Worm (Caenorhabditis elegans): ENCODE results near the gene ZK1240.11.

ZK1240.11 gene

DNA sequence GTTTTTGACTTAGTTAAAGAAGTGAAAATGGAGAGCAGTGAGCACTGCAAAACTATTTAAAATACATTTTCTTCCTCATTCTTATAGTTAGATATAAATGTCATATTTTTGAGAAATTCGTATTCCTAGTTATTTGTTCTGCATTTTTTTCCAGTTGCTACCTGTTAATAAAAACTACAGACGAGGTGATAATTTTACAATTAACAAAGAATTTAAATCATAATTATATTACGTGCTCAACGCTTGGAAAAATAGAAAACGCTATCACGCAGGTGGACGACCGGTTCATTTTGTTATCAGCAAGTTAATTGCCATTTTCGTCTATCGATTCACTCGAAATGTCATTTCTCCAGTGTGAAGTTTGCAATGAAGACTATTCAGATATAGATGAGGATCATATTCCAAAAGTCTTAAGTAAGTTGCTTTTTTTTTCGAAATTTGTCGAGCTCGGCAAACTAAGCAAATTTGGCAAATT, 7.1 kb upstream of the ZK1240.11 start, which contains the start of the genes ZK1240.5 and ZK1240.9:
Gene ZK1240.5, minus strand, starts transcription at position 51 of the 475 bp plus-strand sequence.
Gene ZK1240.9, plus strand, starts transcription at position 307 of the 475 bp plus-strand sequence.
- no peak for TF ChIP-seq nhr-12 (tag; optimal IDR thresholded peaks at IDR 0.05)
- TF ChIP-seq fos-1 (tag; optimal IDR thresholded peaks at IDR 0.05) = no peak
- no peak for TF ChIP-seq nhr-25 (tag; optimal IDR thresholded peaks at IDR 0.05)
- TF ChIP-seq ZK546.5 (tag; optimal IDR thresholded peaks at IDR 0.05) = no peak
- TF ChIP-seq elt-2 (tag; optimal IDR thresholded peaks at IDR 0.05) = peak; percentile 74
- no peak for TF ChIP-seq nfya-1 (tag; optimal IDR thresholded peaks at IDR 0.05; ENCODE audit: insufficient read depth)
- TF ChIP-seq daf-12 (tag; optimal IDR thresholded peaks at IDR 0.05) = no peak

DNA sequence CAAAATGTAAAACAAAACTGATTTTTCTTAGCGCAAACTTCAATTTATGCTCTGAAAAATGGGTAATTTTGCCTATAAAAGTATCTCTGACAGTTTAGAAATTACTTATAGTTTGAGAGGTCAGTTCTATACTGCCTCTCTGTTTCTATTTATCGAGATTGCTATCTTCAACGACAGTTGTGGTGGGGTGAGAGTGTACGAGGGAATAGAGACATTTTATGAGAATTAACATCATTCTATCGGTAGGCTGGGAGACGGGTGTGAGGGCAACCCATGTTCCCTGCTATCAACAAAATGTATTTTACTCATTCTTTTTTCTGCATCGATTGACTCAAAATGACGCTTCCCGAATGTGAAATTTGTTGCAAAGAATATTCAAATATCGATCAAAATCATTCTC, 5.0 kb upstream of the ZK1240.11 start, which contains the start of gene ZK1240.3:
Gene ZK1240.3, plus strand, starts transcription at position 238 of the 400 bp plus-strand sequence.
- TF ChIP-seq ceh-28 (tag; optimal IDR thresholded peaks at IDR 0.05) = no peak
- no peak for TF ChIP-seq ama-1 (optimal IDR thresholded peaks at IDR 0.05)
- peak; percentile 82 for TF ChIP-seq elt-2 (tag; optimal IDR thresholded peaks at IDR 0.05)
- peak; percentile 59 for TF ChIP-seq pqm-1 (tag; optimal IDR thresholded peaks at IDR 0.05)

DNA sequence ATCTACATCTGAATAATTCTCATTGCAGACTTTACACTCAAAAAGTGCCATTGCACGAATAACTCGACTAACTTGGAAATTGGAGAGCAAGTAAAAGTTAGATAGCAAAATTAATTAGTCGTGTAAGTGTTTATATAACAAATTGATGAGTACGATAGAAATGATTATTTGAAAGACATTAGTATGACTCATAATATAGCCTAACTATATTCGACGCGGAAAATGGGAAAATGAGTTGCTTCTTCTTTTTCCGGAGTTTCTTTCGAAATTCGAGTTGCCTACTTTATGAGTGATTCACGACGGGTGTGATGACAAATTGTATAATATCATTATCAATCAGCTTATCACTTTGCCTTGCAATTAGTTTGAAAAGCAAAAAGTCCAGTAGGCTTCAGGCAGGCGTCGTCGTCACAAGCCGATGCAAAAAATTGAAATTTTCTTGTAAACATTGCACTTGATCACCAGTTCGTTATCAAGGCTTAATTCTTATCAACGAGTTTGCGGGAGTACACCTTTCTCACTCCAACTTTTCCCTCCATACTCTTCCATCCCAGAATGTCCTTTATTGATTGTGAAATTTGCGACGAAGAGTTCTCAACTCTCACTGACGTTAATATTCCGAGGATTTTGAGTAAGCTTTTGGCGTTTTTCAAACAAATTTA, 2.1 kb upstream of the ZK1240.11 start, which contains the start of the genes ZK1240.6 and ZK1240.2:
Gene ZK1240.6, minus strand, starts transcription at position 51 of the 662 bp plus-strand sequence.
Gene ZK1240.2, plus strand, starts transcription at position 520 of the 662 bp plus-strand sequence.
- TF ChIP-seq pha-4 (tag; optimal IDR thresholded peaks at IDR 0.05) = peak; percentile 24
- no peak for TF ChIP-seq fkh-10 (GFP tag; optimal IDR thresholded peaks at IDR 0.05)
- TF ChIP-seq fkh-2 (tag; optimal IDR thresholded peaks at IDR 0.05) = no peak
- no peak for TF ChIP-seq hmg-11 (tag; optimal IDR thresholded peaks at IDR 0.05)
- no peak for TF ChIP-seq elt-1 (tag; optimal IDR thresholded peaks at IDR 0.05)
- TF ChIP-seq ama-1 (optimal IDR thresholded peaks at IDR 0.05) = no peak
- peak; percentile 50 for TF ChIP-seq jun-1 (tag; optimal IDR thresholded peaks at IDR 0.05)
- TF ChIP-seq nhr-25 (tag; optimal IDR thresholded peaks at IDR 0.05) = no peak
- no peak for TF ChIP-seq ceh-16 (tag; optimal IDR thresholded peaks at IDR 0.05)
- peak; percentile 46 for TF ChIP-seq pqm-1 (tag; optimal IDR thresholded peaks at IDR 0.05)
- no peak for TF ChIP-seq nhr-23 (tag; optimal IDR thresholded peaks at IDR 0.05)
- no peak for TF ChIP-seq nhr-28 (tag; optimal IDR thresholded peaks at IDR 0.05)
- TF ChIP-seq eor-1 (tag; optimal IDR thresholded peaks at IDR 0.05) = no peak
- TF ChIP-seq nhr-43 (tag; optimal IDR thresholded peaks at IDR 0.05; ENCODE audit: poor library complexity, severe bottlenecking) = no peak
- TF ChIP-seq elt-2 (tag; optimal IDR thresholded peaks at IDR 0.05) = peak; percentile 93

DNA sequence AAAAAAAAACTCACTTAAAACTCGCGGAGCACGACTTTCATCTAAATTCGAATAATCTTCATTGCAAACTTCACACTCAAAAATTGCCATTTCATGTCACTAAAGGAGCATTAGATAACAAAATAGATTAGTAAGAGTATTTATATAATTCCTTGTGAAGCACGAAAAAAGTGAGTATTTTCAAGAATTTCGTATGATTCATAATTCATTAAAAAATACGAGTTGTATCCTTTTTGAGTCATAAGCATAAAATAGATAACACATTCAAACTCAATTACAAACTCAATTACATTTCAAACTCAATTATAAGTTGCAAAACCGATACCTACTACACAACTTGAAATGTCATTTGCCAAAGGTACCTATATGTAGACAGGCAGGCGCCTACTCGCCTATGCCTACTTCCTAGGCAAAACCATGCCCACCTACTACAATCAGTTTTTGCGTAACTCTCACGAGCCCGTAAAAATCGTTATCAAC, 3.9 kb downstream of the ZK1240.11 start, which contains the start of the genes ZK1240.8 and ZK1240.1:
Gene ZK1240.8, minus strand, starts transcription at position 101 of the 480 bp plus-strand sequence.
Gene ZK1240.1, plus strand, starts transcription at position 430 of the 480 bp plus-strand sequence.
- TF ChIP-seq aly-2 (tag; optimal IDR thresholded peaks at IDR 0.05) (no peak), elt-3 (tag; optimal IDR thresholded peaks at IDR 0.05) (no peak), R02D3.7 (tag; optimal IDR thresholded peaks at IDR 0.05) (no peak), nhr-237 (tag; optimal IDR thresholded peaks at IDR 0.05) (no peak), skn-1 (tag; optimal IDR thresholded peaks at IDR 0.05) (no peak), ceh-16 (tag; optimal IDR thresholded peaks at IDR 0.05) (no peak), ceh-82 (tag; optimal IDR thresholded peaks at IDR 0.05) (no peak), fkh-2 (tag; optimal IDR thresholded peaks at IDR 0.05) (no peak), hmg-11 (tag; optimal IDR thresholded peaks at IDR 0.05) (no peak), pqm-1 (tag; optimal IDR thresholded peaks at IDR 0.05) (no peak), lin-15B (tag; optimal IDR thresholded peaks at IDR 0.05) (no peak), ama-1 (optimal IDR thresholded peaks at IDR 0.05) (no peak), nhr-12 (tag; optimal IDR thresholded peaks at IDR 0.05) (no peak), zag-1 (tag; optimal IDR thresholded peaks at IDR 0.05) (no peak), tbx-2 (tag; optimal IDR thresholded peaks at IDR 0.05) (no peak), egl-5 (tag; optimal IDR thresholded peaks at IDR 0.05) (no peak), snpc-4 (tag; optimal IDR thresholded peaks at IDR 0.05) (no peak), egl-27 (tag; optimal IDR thresholded peaks at IDR 0.05) (no peak)

DNA sequence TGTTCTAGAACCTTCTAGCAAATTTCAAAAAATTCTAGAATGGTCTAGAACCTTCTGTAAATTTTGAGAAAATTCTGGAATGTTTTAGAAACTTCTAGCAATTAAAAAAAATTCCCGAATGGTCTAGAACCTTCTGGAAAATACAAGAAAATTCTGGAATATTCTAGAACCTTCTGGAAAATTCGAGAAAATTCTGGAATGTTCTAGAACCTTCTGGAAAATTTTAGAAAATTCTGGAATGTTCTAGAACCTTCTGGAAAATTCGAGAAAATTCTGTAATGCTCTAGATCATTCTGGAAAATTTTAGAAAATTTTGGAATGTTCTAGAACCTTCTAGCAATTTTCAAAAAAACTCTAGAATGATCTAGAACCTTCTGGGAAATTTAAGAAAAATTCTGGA, 5.4 kb downstream of the ZK1240.11 start:
- TF ChIP-seq nhr-28 (tag; optimal IDR thresholded peaks at IDR 0.05) (no peak), nhr-11 (tag; optimal IDR thresholded peaks at IDR 0.05) (no peak), R02D3.7 (tag; optimal IDR thresholded peaks at IDR 0.05) (no peak), elt-3 (tag; optimal IDR thresholded peaks at IDR 0.05) (no peak), nfya-1 (tag; optimal IDR thresholded peaks at IDR 0.05; ENCODE audit: insufficient read depth) (no peak), fkh-2 (tag; optimal IDR thresholded peaks at IDR 0.05) (no peak), ceh-9 (tag; optimal IDR thresholded peaks at IDR 0.05) (no peak), ZK546.5 (tag; optimal IDR thresholded peaks at IDR 0.05) (no peak), elt-2 (tag; optimal IDR thresholded peaks at IDR 0.05) (no peak), unc-39 (tag; optimal IDR thresholded peaks at IDR 0.05) (no peak), sea-2 (GFP tag; optimal IDR thresholded peaks at IDR 0.05) (no peak), jun-1 (tag; optimal IDR thresholded peaks at IDR 0.05) (no peak), tbx-2 (tag; optimal IDR thresholded peaks at IDR 0.05) (no peak)
